Worm (Caenorhabditis elegans): ENCODE measurements around the gene pas-2.

The pas-2 gene

DNA sequence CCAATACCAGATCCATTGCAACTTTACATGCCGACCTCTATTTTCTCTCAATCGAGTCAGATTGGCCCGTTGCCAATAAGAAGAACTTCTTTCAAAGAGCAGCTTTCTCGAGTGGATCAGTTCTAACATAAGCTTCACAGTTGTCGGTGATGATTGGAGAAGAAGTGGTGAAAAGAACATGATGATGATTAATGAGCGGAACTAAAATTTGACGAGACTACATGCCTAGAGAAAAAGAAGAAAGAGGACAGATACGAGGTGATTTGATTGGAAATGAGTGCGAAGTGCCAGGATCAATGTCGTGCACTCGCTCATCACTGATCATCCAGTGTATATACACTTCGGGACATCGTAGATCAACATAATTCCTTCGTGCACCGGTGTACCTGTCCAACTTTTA lies 42.5 kb upstream of the pas-2 start:
- TF ChIP-seq ztf-23 (GFP tag; IDR thresholded peaks at IDR 0.05) (no peak), med-1 (GFP tag; optimal IDR thresholded peaks at IDR 0.05; ENCODE audit: insufficient read depth) (no peak), T22C8.4 (GFP tag; IDR thresholded peaks at IDR 0.05) (no peak), klf-2 (GFP tag; conservative IDR thresholded peaks at IDR 0.05) (no peak), cog-1 (tag; optimal IDR thresholded peaks at IDR 0.05) (no peak), flt-1 (GFP tag; IDR thresholded peaks at IDR 0.05) (no peak), ztf-29 (GFP tag; IDR thresholded peaks at IDR 0.05) (no peak), tab-1 (GFP tag; IDR thresholded peaks at IDR 0.05) (no peak), ref-1 (GFP tag; conservative IDR thresholded peaks at IDR 0.05) (no peak)

DNA sequence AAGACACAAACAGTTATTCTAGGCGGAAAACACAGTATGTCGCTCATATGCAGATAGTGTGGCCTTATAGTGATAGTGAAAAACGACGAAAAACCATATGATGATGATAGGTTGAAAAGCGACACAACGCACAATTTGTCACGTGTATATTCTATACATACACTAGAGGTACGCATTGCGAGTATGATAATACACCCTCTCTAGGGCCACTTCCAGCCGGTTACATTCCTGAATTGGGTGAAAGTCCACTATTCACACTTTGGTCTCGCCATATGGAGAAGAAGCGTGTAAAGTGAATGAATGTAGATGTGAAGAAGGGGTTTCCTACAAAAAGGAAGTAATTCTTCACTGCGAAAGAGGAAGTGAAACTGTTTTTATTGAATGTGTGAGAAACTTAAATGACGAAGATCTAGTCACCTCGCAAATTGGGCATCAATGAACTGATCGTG lies 40.7 kb upstream of the pas-2 start:
- TF ChIP-seq med-1 (GFP tag; optimal IDR thresholded peaks at IDR 0.05; ENCODE audit: insufficient read depth) (no peak), cog-1 (tag; optimal IDR thresholded peaks at IDR 0.05) (no peak), klf-2 (GFP tag; conservative IDR thresholded peaks at IDR 0.05) (no peak), ref-1 (GFP tag; conservative IDR thresholded peaks at IDR 0.05) (no peak), T22C8.4 (GFP tag; IDR thresholded peaks at IDR 0.05) (no peak), flt-1 (GFP tag; IDR thresholded peaks at IDR 0.05) (no peak), ztf-23 (GFP tag; IDR thresholded peaks at IDR 0.05) (no peak), ztf-29 (GFP tag; IDR thresholded peaks at IDR 0.05) (no peak), tab-1 (GFP tag; IDR thresholded peaks at IDR 0.05) (no peak)

DNA sequence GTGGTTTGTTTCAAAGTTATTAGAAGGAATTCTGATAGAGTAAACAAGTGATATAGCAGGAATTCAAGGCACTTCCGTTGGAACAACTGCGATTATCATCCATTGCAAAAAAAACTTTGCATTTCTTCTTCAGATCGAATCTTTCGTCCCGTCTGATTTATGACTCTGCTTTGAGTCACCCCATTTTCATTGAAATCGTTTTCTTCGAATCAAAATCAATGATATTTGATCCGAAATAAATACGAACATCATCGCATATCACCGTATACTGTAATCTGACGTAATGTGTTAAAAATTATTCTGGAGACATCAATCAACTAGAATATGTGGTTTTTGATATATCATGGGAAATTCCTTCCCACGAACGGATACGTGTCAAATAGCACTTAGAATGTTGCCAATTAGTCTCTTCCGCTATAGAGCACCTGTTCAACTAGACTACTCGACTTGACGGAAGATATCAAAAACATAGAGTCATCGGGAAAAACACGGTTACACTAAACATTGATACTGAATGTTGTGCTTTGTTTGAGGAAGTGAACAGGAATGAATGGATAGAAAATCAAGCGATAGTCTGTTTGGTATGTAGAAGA lies 39.2 kb upstream of the pas-2 start:
- no peak for TF ChIP-seq T22C8.4 (GFP tag; IDR thresholded peaks at IDR 0.05)
- no peak for TF ChIP-seq ztf-29 (GFP tag; IDR thresholded peaks at IDR 0.05)
- TF ChIP-seq cog-1 (tag; optimal IDR thresholded peaks at IDR 0.05), result no peak
- no peak for TF ChIP-seq ref-1 (GFP tag; conservative IDR thresholded peaks at IDR 0.05)
- no peak for TF ChIP-seq ztf-23 (GFP tag; IDR thresholded peaks at IDR 0.05)
- no peak for TF ChIP-seq med-1 (GFP tag; optimal IDR thresholded peaks at IDR 0.05; ENCODE audit: insufficient read depth)
- TF ChIP-seq flt-1 (GFP tag; IDR thresholded peaks at IDR 0.05), result no peak
- no peak for TF ChIP-seq tab-1 (GFP tag; IDR thresholded peaks at IDR 0.05)

DNA sequence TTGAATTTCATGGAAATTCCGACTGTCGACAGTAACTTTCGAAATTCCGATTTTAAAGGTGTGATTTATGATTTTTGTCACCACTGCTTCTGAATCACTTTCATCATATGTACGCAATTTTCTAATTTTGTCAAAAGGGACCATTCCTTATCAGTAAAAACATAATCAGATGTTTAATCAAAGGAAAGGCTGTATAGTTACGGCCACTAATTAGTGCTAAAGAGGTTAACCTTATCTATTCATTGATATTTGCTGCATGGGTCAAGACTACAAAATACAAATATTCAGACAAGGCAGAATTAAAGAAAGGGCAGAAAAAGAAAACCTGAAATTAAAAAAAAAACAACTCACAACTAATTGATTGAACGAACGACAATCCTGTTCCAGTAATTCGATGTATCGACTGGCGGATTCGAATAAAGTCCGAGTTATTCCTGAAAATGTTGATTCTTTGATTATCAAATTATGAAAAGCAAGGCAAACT lies 38.1 kb upstream of the pas-2 start, which contains the start of gene T28B11.1:
TSS of gene T28B11.1 (minus strand) at position 434 of the 484 bp plus-strand sequence.
- no peak for TF ChIP-seq T22C8.4 (GFP tag; IDR thresholded peaks at IDR 0.05)
- no peak for TF ChIP-seq ztf-29 (GFP tag; IDR thresholded peaks at IDR 0.05)
- TF ChIP-seq med-1 (GFP tag; optimal IDR thresholded peaks at IDR 0.05; ENCODE audit: insufficient read depth), result no peak
- TF ChIP-seq flt-1 (GFP tag; IDR thresholded peaks at IDR 0.05), result no peak
- TF ChIP-seq cog-1 (tag; optimal IDR thresholded peaks at IDR 0.05), result no peak
- TF ChIP-seq tab-1 (GFP tag; IDR thresholded peaks at IDR 0.05), result no peak
- no peak for TF ChIP-seq ref-1 (GFP tag; conservative IDR thresholded peaks at IDR 0.05)
- TF ChIP-seq klf-2 (GFP tag; conservative IDR thresholded peaks at IDR 0.05), result no peak
- TF ChIP-seq ztf-23 (GFP tag; IDR thresholded peaks at IDR 0.05), result no peak

DNA sequence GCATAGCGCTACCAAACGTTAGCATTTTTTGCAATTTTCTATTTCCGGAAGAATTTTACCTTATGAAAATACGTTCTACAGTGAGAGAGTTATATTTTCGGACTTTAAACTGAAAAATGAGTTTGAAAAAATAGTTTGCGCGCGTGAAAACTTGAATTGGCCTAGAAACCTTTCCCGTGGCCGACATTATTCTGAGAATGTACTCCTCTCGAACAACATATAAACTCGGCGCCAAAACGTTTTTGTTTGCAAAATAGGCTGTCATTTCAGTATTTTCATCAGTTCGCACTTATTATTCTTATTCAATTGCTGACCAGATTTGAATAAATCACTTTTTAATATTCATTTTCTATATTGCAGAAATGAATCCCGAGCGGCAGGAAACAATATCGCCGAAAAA lies 33.4 kb upstream of the pas-2 start, which contains the start of the genes mre-11 and wdr-5.3:
TSS of gene mre-11 (minus strand) at position 113 of the 400 bp plus-strand sequence.
TSS of gene wdr-5.3 (plus strand) at position 361 of the 400 bp plus-strand sequence.
- TF ChIP-seq tab-1 (GFP tag; IDR thresholded peaks at IDR 0.05) (no peak), ref-1 (GFP tag; conservative IDR thresholded peaks at IDR 0.05) (no peak), ztf-23 (GFP tag; IDR thresholded peaks at IDR 0.05) (no peak), cog-1 (tag; optimal IDR thresholded peaks at IDR 0.05) (no peak), ztf-29 (GFP tag; IDR thresholded peaks at IDR 0.05) (no peak), klf-2 (GFP tag; conservative IDR thresholded peaks at IDR 0.05) (no peak), flt-1 (GFP tag; IDR thresholded peaks at IDR 0.05) (no peak), med-1 (GFP tag; optimal IDR thresholded peaks at IDR 0.05; ENCODE audit: insufficient read depth) (no peak), T22C8.4 (GFP tag; IDR thresholded peaks at IDR 0.05) (no peak)

DNA sequence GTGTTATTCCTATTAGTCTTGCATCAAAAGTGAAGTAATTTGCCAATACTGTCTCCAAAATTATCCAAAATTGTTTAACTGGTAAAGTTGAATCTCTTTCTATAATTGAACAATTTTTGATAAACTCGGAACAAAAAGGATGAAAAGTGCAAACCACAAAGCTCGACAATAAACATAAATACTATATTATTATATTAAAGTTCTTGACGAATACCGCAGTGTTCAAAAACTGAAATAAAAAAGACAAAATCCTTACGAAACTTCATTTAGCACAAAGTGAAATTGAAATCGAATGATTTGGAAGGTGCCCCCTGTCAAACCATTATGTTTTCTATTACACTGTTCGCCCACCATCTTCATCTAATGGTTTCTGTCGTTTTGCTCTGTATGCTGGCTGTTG lies 28.8 kb upstream of the pas-2 start, which contains the start of gene ZC302.3:
TSS of gene ZC302.3 (minus strand) at position 101 of the 400 bp plus-strand sequence.
- no peak for TF ChIP-seq flt-1 (GFP tag; IDR thresholded peaks at IDR 0.05)
- TF ChIP-seq T22C8.4 (GFP tag; IDR thresholded peaks at IDR 0.05), result no peak
- no peak for TF ChIP-seq tab-1 (GFP tag; IDR thresholded peaks at IDR 0.05)
- no peak for TF ChIP-seq ztf-29 (GFP tag; IDR thresholded peaks at IDR 0.05)
- TF ChIP-seq cog-1 (tag; optimal IDR thresholded peaks at IDR 0.05), result no peak
- TF ChIP-seq klf-2 (GFP tag; conservative IDR thresholded peaks at IDR 0.05), result no peak
- no peak for TF ChIP-seq med-1 (GFP tag; optimal IDR thresholded peaks at IDR 0.05; ENCODE audit: insufficient read depth)
- TF ChIP-seq ref-1 (GFP tag; conservative IDR thresholded peaks at IDR 0.05), result no peak

DNA sequence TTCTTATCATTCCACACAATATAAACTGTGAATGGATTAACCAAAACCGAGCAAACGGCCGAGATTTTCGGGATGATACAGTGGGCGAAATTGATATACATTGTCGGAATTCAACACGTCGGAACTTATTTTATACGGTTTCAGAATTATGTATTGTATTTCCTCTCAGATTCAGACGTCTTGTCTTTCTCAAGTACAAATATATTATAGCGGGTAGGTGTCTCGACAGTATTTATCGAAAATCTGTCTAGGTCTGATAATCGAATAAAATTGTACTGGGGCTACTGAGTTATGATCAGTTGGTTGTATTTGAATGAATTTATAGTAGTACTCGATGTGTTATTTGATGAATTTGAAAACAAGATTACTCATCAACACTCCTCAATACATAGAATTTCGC lies 26.5 kb upstream of the pas-2 start, which contains the start of gene srj-22:
TSS of gene srj-22 (minus strand) at position 101 of the 400 bp plus-strand sequence.
- TF ChIP-seq ref-1 (GFP tag; conservative IDR thresholded peaks at IDR 0.05) (no peak), cog-1 (tag; optimal IDR thresholded peaks at IDR 0.05) (no peak), T22C8.4 (GFP tag; IDR thresholded peaks at IDR 0.05) (no peak), tab-1 (GFP tag; IDR thresholded peaks at IDR 0.05) (no peak), ztf-29 (GFP tag; IDR thresholded peaks at IDR 0.05) (no peak), klf-2 (GFP tag; conservative IDR thresholded peaks at IDR 0.05) (no peak), med-1 (GFP tag; optimal IDR thresholded peaks at IDR 0.05; ENCODE audit: insufficient read depth) (no peak)

DNA sequence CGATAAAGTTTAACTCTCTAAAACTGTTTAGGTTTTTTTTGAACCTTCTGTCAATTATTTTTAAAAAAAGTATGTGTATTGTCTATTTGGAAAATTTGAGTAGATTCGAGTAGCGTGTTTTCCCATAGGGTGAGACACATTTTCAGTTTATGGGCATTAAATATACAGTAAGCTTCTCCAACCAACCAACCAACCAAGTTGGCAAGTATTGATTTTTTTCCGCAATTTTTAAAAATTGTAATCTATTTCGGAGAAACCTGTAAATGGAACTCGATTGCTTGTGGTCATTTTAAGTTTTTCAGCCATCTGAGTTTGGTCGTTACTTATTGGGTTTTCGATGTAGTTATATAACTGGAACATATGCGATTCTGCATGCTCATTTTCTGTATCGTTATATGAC lies 25.1 kb upstream of the pas-2 start, which contains the start of gene srj-21:
TSS of gene srj-21 (plus strand) at position 301 of the 400 bp plus-strand sequence.
- no peak for TF ChIP-seq flt-1 (GFP tag; IDR thresholded peaks at IDR 0.05)
- no peak for TF ChIP-seq ztf-29 (GFP tag; IDR thresholded peaks at IDR 0.05)
- no peak for TF ChIP-seq med-1 (GFP tag; optimal IDR thresholded peaks at IDR 0.05; ENCODE audit: insufficient read depth)
- TF ChIP-seq cog-1 (tag; optimal IDR thresholded peaks at IDR 0.05), result no peak
- no peak for TF ChIP-seq ref-1 (GFP tag; conservative IDR thresholded peaks at IDR 0.05)
- TF ChIP-seq klf-2 (GFP tag; conservative IDR thresholded peaks at IDR 0.05), result no peak
- no peak for TF ChIP-seq tab-1 (GFP tag; IDR thresholded peaks at IDR 0.05)
- no peak for TF ChIP-seq ztf-23 (GFP tag; IDR thresholded peaks at IDR 0.05)
- TF ChIP-seq T22C8.4 (GFP tag; IDR thresholded peaks at IDR 0.05), result no peak

DNA sequence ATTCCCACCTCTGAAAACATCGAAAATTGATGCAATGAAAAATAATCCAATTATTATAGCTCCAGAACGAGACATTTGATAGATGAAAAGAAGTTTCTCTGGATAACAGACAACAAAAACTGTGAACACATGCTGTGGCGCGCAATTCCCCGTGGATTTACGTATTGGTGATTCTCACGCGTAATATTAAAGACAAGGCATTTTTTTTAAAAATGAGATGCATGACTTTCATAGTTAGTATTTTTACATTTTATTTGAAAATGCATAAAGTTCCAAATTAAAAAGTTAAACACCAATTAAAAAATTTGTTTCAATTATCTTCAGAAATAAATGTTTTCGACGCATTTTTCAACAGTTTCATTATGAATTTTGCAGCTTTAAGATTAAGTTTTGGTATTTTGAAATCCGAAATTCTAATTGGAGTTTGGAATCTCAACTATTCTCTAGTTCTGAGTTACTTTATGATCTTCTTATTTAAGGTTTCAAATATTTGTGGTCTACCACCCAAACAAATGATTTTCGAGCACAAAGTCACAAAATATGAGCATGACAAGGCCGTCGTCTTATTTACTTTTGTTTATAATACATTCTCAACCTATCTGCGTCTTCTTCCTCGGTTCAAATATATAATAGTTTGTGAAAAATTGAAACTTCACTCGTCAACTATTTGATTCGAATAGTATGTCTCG lies 22.8 kb upstream of the pas-2 start, which contains the start of the genes selt-1.2 and F28H7.2:
TSS of gene selt-1.2 (minus strand) at position 101 of the 689 bp plus-strand sequence.
TSS of gene F28H7.2 (plus strand) at position 639 of the 689 bp plus-strand sequence.
- TF ChIP-seq ref-1 (GFP tag; conservative IDR thresholded peaks at IDR 0.05) (no peak), ztf-23 (GFP tag; IDR thresholded peaks at IDR 0.05) (no peak)
